Fruit fly (Drosophila melanogaster) whole organism, embryonic: ENCODE measurements around the gene CG11342.

Experiments used
- CG1233 ChIP-seq: fragments of 200-800 bp; sonication (Bioruptor generic); optimal IDR thresholded peaks from 4 replicates; lab custom pipeline; 2018; ENCODE audit warnings: missing biosample characterization, mild to moderate bottlenecking, missing genetic modification characterization
- Camta ChIP-seq: fragments of 200-800 bp; sonication (Bioruptor generic); optimal IDR thresholded peaks from 2 replicates; lab custom pipeline; 2016; ENCODE audit warnings: missing biosample characterization, missing genetic modification characterization
- insv ChIP-seq, 2 experiments: fragments of 200-800 bp; sonication (Bioruptor generic); optimal IDR thresholded peaks; 3 replicates each; lab custom pipeline; 2016 to 2018; ENCODE audit warnings: missing biosample characterization in 2 of 2, missing genetic modification characterization in 2 of 2
- luna ChIP-seq: fragments of 200-800 bp; sonication (Bioruptor generic); optimal IDR thresholded peaks from 2 replicates; lab custom pipeline; 2016; ENCODE audit warnings: missing biosample characterization, missing genetic modification characterization
- pan ChIP-seq, 4 experiments: fragments of >200 bp in 3 of 4; fragments of 200-800 bp in 1 of 4; sonication (Bioruptor generic) in 1 of 4; optimal IDR thresholded peaks in 3 of 4; IDR thresholded peaks in 1 of 4; 2 replicates each; pipeline versions ENCODE4 v1.3.6 to Lab custom; 2017 to 2022; ENCODE audit warnings: missing biosample characterization in 2 of 4, missing genetic modification characterization in 2 of 4, mixed read lengths in 1 of 4
- vvl ChIP-seq: fragments of 200-800 bp; sonication (Bioruptor generic); IDR thresholded peaks from 2 replicates; pipeline ENCODE4 v1.3.6; 2022; ENCODE audit warnings: missing biosample characterization, missing genetic modification characterization

DNA sequence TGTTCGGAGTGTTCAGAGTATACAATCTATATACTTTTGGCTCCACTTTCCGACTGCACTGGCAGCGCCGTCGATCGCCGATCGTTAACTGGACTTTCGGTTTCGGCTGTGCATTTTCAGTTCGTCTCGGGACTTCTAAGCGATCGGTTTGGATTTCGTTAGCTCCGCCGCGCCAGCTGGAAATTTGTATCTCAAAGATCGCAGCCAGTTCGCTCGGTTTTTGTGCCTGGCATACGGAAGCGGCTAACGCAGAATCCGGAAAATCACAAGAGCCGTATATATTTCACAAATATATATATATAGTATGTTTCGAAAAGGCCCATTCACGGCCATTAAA, 17.0 kb upstream of the CG11342 start, which contains the start of gene slow:
- TF ChIP-seq vvl (GFP tag; lab: Robert Waterston, UW) (no peak), pan (optimal IDR thresholded peaks at IDR 0.05; lab: Kevin White, UChicago) (no peak), pan (GFP tag; optimal IDR thresholded peaks at IDR 0.05 in 1 of 2, IDR thresholded peaks at IDR 0.05 in 1 of 2) (no peak), luna (GFP tag; lab: Kevin White, UChicago) (no peak), Camta (GFP tag; lab: Kevin White, UChicago) (no peak), insv (GFP tag; optimal IDR thresholded peaks at IDR 0.05; lab: Kevin White, UChicago) (no peak), CG1233 (GFP tag; lab: Kevin White, UChicago) (no peak)
